Fruit fly (Drosophila melanogaster) whole organism, embryonic: ENCODE results near the gene CG31287.

ENCODE experiments used
- Aef1 ChIP-seq: fragments of 200-800 bp; sonication (Bioruptor generic); IDR thresholded peaks from 3 replicates; pipeline ENCODE4 v1.3.6; 2022; ENCODE audit warnings: missing biosample characterization, missing genetic modification characterization
- Atf3 ChIP-seq: fragments of 200-800 bp; sonication (Bioruptor generic); optimal IDR thresholded peaks from 3 replicates; lab custom pipeline; 2016; ENCODE audit warnings: missing biosample characterization, missing genetic modification characterization
- BEAF-32 ChIP-seq: fragments of 200-800 bp; sonication (Bioruptor generic); optimal IDR thresholded peaks from 3 replicates; lab custom pipeline; 2017; ENCODE audit warnings: missing biosample characterization, missing genetic modification characterization, mild to moderate bottlenecking, moderate library complexity, missing genetic modification reagents
- CG10321 ChIP-seq: fragments of 200-800 bp; sonication (Bioruptor generic); IDR thresholded peaks from 2 replicates; pipeline ENCODE4 v1.3.6; 2022; ENCODE audit warnings: missing biosample characterization, missing genetic modification characterization
- CG10431 ChIP-seq: fragments of 200-800 bp; sonication (Bioruptor generic); optimal IDR thresholded peaks from 3 replicates; lab custom pipeline; 2018; ENCODE audit warnings: missing biosample characterization, mild to moderate bottlenecking, missing genetic modification characterization
- CG11504 ChIP-seq: fragments of 200-800 bp; sonication (Bioruptor generic); optimal IDR thresholded peaks from 3 replicates; lab custom pipeline; 2019; ENCODE audit warnings: missing biosample characterization, mild to moderate bottlenecking, missing genetic modification characterization, moderate library complexity
- CG11695 ChIP-seq: fragments of 200-800 bp; sonication (Bioruptor generic); IDR thresholded peaks from 3 replicates; pipeline ENCODE4 v1.3.6; 2022; ENCODE audit warnings: missing biosample characterization, missing genetic modification characterization
- CG12219 ChIP-seq: fragments of 200-800 bp; sonication (Bioruptor generic); optimal IDR thresholded peaks from 3 replicates; lab custom pipeline; 2018; ENCODE audit warnings: missing biosample characterization, mild to moderate bottlenecking, missing genetic modification characterization
- CG12942 ChIP-seq: fragments of 200-800 bp; sonication (Bioruptor generic); optimal IDR thresholded peaks from 3 replicates; lab custom pipeline; 2016; ENCODE audit warnings: missing biosample characterization, missing genetic modification characterization
- CG14860 ChIP-seq: fragments of 200-800 bp; sonication (Bioruptor generic); IDR thresholded peaks from 3 replicates; pipeline ENCODE4 v1.3.6; 2022; ENCODE audit warnings: missing biosample characterization, missing genetic modification characterization; ENCODE audit not compliant: partially characterized antibody
- CG1603 ChIP-seq: fragments of 200-800 bp; sonication (Bioruptor generic); optimal IDR thresholded peaks from 2 replicates; lab custom pipeline; 2019; ENCODE audit warnings: missing biosample characterization, mild to moderate bottlenecking, missing genetic modification characterization, moderate library complexity
- CG1647 ChIP-seq: fragments of 200-800 bp; sonication (Bioruptor generic); optimal IDR thresholded peaks from 3 replicates; lab custom pipeline; 2016; ENCODE audit warnings: missing biosample characterization, missing genetic modification characterization
- CG18619 ChIP-seq: fragments of 200-800 bp; sonication (Bioruptor generic); optimal IDR thresholded peaks from 3 replicates; lab custom pipeline; 2017; ENCODE audit warnings: missing biosample characterization, mild to moderate bottlenecking, missing genetic modification characterization
- CG34224 ChIP-seq: fragments of 200-800 bp; sonication (Bioruptor generic); IDR thresholded peaks from 3 replicates; pipeline ENCODE4 v1.3.6; 2022; ENCODE audit warnings: missing biosample characterization, missing genetic modification characterization; ENCODE audit not compliant: partially characterized antibody
- CG4730 ChIP-seq: fragments of 200-800 bp; sonication (Bioruptor generic); IDR thresholded peaks from 2 replicates; pipeline ENCODE4 v1.3.6; 2022; ENCODE audit warnings: missing biosample characterization, missing genetic modification characterization
- CG7271 ChIP-seq: fragments of 200-800 bp; sonication (Bioruptor generic); optimal IDR thresholded peaks from 2 replicates; lab custom pipeline; 2018; ENCODE audit warnings: missing biosample characterization, mild to moderate bottlenecking, missing genetic modification characterization, moderate library complexity
- CG8290 ChIP-seq, 3 experiments: fragments of 200-800 bp; sonication (Bioruptor generic); optimal IDR thresholded peaks; 2 replicates each; lab custom pipeline; 2016 to 2019; ENCODE audit warnings: missing biosample characterization in 3 of 3, missing genetic modification characterization in 3 of 3, mild to moderate bottlenecking in 2 of 3, moderate library complexity in 1 of 3
- CG8924 ChIP-seq: fragments of 200-800 bp; optimal IDR thresholded peaks from 3 replicates; lab custom pipeline; 2019; ENCODE audit warnings: missing biosample characterization, mild to moderate bottlenecking, missing genetic modification characterization, moderate library complexity
- CG9215 ChIP-seq: fragments of 200-800 bp; sonication (Bioruptor generic); IDR thresholded peaks from 2 replicates; pipeline ENCODE4 v1.3.6; 2022; ENCODE audit warnings: missing biosample characterization, missing genetic modification characterization
- CG9609 ChIP-seq: fragments of 200-800 bp; sonication (Bioruptor generic); optimal IDR thresholded peaks from 3 replicates; lab custom pipeline; 2016; ENCODE audit warnings: missing biosample characterization, missing genetic modification characterization
- CG9932 ChIP-seq: fragments of 200-800 bp; sonication (Bioruptor generic); IDR thresholded peaks from 2 replicates; pipeline ENCODE4 v1.3.6; 2022; ENCODE audit warnings: missing biosample characterization, missing genetic modification characterization
- D ChIP-seq, 2 experiments: fragments of 200-800 bp in 1 of 2; fragments of >200 bp in 1 of 2; sonication (Bioruptor generic) in 1 of 2; optimal IDR thresholded peaks; 2 replicates in 1 of 2; 3 replicates in 1 of 2; lab custom pipeline; 2017; ENCODE audit warnings: mild to moderate bottlenecking in 1 of 2, missing biosample characterization in 1 of 2, missing genetic modification characterization in 1 of 2, missing genetic modification reagents in 1 of 2
- D19A ChIP-seq: fragments of 200-800 bp; optimal IDR thresholded peaks from 3 replicates; lab custom pipeline; 2019; ENCODE audit warnings: missing biosample characterization, mild to moderate bottlenecking, missing genetic modification characterization, moderate library complexity
- Dad ChIP-seq: fragments of 200-800 bp; sonication (Bioruptor generic); optimal IDR thresholded peaks from 3 replicates; lab custom pipeline; 2016; ENCODE audit warnings: missing biosample characterization, missing genetic modification characterization
- ERR ChIP-seq: fragments of 200-800 bp; sonication (Bioruptor generic); optimal IDR thresholded peaks from 2 replicates; lab custom pipeline; 2016; ENCODE audit warnings: missing biosample characterization, missing genetic modification characterization
- Hmx ChIP-seq: fragments of 200-800 bp; sonication (Bioruptor generic); optimal IDR thresholded peaks from 2 replicates; lab custom pipeline; 2016; ENCODE audit warnings: missing biosample characterization, missing genetic modification characterization
- Mrtf ChIP-seq: fragments of 200-800 bp; sonication (Bioruptor generic); IDR thresholded peaks from 3 replicates; pipeline ENCODE4 v1.3.6; 2022; ENCODE audit warnings: missing biosample characterization, missing genetic modification characterization
- NC2β ChIP-seq: fragments of 200-800 bp; sonication (Bioruptor generic); optimal IDR thresholded peaks from 2 replicates; lab custom pipeline; 2016; ENCODE audit warnings: missing biosample characterization, missing genetic modification characterization
- Nf-YB ChIP-seq: fragments of 200-800 bp; sonication (Bioruptor generic); optimal IDR thresholded peaks from 3 replicates; lab custom pipeline; 2019; ENCODE audit warnings: missing biosample characterization, mild to moderate bottlenecking, missing genetic modification characterization, moderate library complexity
- NfI ChIP-seq: fragments of 200-800 bp; sonication (Bioruptor generic); optimal IDR thresholded peaks from 3 replicates; lab custom pipeline; 2018; ENCODE audit warnings: missing biosample characterization, mild to moderate bottlenecking, missing genetic modification characterization, moderate library complexity
- Oaz ChIP-seq: fragments of 200-800 bp; sonication (Bioruptor generic); IDR thresholded peaks from 2 replicates; pipeline ENCODE4 v1.3.6; 2022; ENCODE audit warnings: missing biosample characterization, missing genetic modification characterization
- Trl ChIP-seq, 3 experiments: fragments of >200 bp in 2 of 3; fragments of 200-800 bp in 1 of 3; sonication (Bioruptor generic) in 1 of 3; optimal IDR thresholded peaks; 2 replicates in 1 of 3; 3 replicates in 2 of 3; lab custom pipeline; 2016 to 2017; ENCODE audit warnings: missing biosample characterization in 1 of 3, missing genetic modification characterization in 1 of 3
- ab ChIP-seq: fragments of 200-800 bp; sonication (Bioruptor generic); optimal IDR thresholded peaks from 2 replicates; lab custom pipeline; 2016; ENCODE audit warnings: missing biosample characterization, missing genetic modification characterization
- amos ChIP-seq: fragments of 200-800 bp; sonication (Bioruptor generic); IDR thresholded peaks from 2 replicates; pipeline ENCODE4 v1.3.6; 2022; ENCODE audit warnings: missing biosample characterization, missing genetic modification characterization; ENCODE audit not compliant: partially characterized antibody
- cad ChIP-seq: fragments of >200 bp; optimal IDR thresholded peaks from 2 replicates; lab custom pipeline; 2017; ENCODE audit warnings: missing biosample characterization, missing genetic modification characterization
- eyg ChIP-seq: fragments of 200-800 bp; sonication (Bioruptor generic); optimal IDR thresholded peaks from 3 replicates; lab custom pipeline; 2016; ENCODE audit warnings: missing biosample characterization, missing genetic modification characterization
- gcm2 ChIP-seq: fragments of 200-800 bp; sonication (Bioruptor generic); optimal IDR thresholded peaks from 2 replicates; lab custom pipeline; 2016; ENCODE audit warnings: missing biosample characterization, missing genetic modification characterization
- jigr1 ChIP-seq: fragments of 200-800 bp; sonication (Bioruptor generic); IDR thresholded peaks from 3 replicates; pipeline ENCODE4 v1.3.6; 2022; ENCODE audit warnings: missing biosample characterization, missing genetic modification characterization
- jumu ChIP-seq: fragments of 200-800 bp; sonication (Bioruptor generic); optimal IDR thresholded peaks from 3 replicates; lab custom pipeline; 2016; ENCODE audit warnings: missing biosample characterization, missing genetic modification characterization
- nerfin-2 ChIP-seq: fragments of 200-800 bp; sonication (Bioruptor generic); IDR thresholded peaks from 2 replicates; pipeline ENCODE4 v1.3.6; 2022; ENCODE audit warnings: missing biosample characterization, missing genetic modification characterization; ENCODE audit not compliant: partially characterized antibody
- oc ChIP-seq: fragments of 200-800 bp; sonication (Bioruptor generic); optimal IDR thresholded peaks from 2 replicates; lab custom pipeline; 2018; ENCODE audit warnings: missing biosample characterization, mild to moderate bottlenecking, missing genetic modification characterization, moderate library complexity
- org-1 ChIP-seq: fragments of 200-800 bp; sonication (Bioruptor generic); optimal IDR thresholded peaks from 2 replicates; lab custom pipeline; 2017; ENCODE audit warnings: missing biosample characterization, missing genetic modification characterization
- phol ChIP-seq: fragments of 200-800 bp; sonication (Bioruptor generic); optimal IDR thresholded peaks from 3 replicates; lab custom pipeline; 2018; ENCODE audit warnings: missing biosample characterization, mild to moderate bottlenecking, missing genetic modification characterization, moderate library complexity
- prd ChIP-seq, 3 experiments: fragments of >200 bp in 2 of 3; fragments of 200-800 bp in 1 of 3; sonication (Bioruptor generic) in 1 of 3; optimal IDR thresholded peaks in 2 of 3; IDR thresholded peaks in 1 of 3; 2 replicates in 2 of 3; 3 replicates in 1 of 3; pipeline versions ENCODE4 v1.3.6 to Lab custom; 2017 to 2022; ENCODE audit warnings: missing biosample characterization in 1 of 3, missing genetic modification characterization in 1 of 3
- psq ChIP-seq: fragments of 200-800 bp; sonication (Bioruptor generic); optimal IDR thresholded peaks from 2 replicates; lab custom pipeline; 2017; ENCODE audit warnings: missing biosample characterization, missing genetic modification characterization
- ranshi ChIP-seq: fragments of 200-800 bp; sonication (Bioruptor generic); IDR thresholded peaks from 2 replicates; pipeline ENCODE4 v1.3.6; 2022; ENCODE audit warnings: missing biosample characterization, missing genetic modification characterization
- sim ChIP-seq: fragments of 200-800 bp; sonication (Bioruptor generic); IDR thresholded peaks from 2 replicates; pipeline ENCODE4 v1.3.6; 2022; ENCODE audit warnings: missing biosample characterization, missing genetic modification characterization

The CG31287 gene

dm6 chr3R:16231385-16232307 lies 28.5 kb downstream of the CG31287 start (continued):
- TF ChIP-seq org-1 (GFP tag; lab: Kevin White, UChicago): peak; percentile 83
- TF ChIP-seq D (optimal IDR thresholded peaks at IDR 0.05; lab: Kevin White, UChicago): no peak
- peak; percentile 73 for TF ChIP-seq D (GFP tag; optimal IDR thresholded peaks at IDR 0.05; lab: Kevin White, UChicago)
- no peak for TF ChIP-seq ranshi (GFP tag; lab: Robert Waterston, UW)
- TF ChIP-seq ERR (GFP tag; lab: Kevin White, UChicago): peak; percentile 61
- TF ChIP-seq CG12219 (GFP tag; lab: Kevin White, UChicago): peak; percentile 56
- TF ChIP-seq D19A (tag; lab: Kevin White, UChicago): peak; percentile 70
- TF ChIP-seq oc (tag; lab: Kevin White, UChicago): no peak
- peak; percentile 44 for TF ChIP-seq ab (GFP tag; lab: Kevin White, UChicago)
- no peak for TF ChIP-seq BEAF-32 (GFP tag; lab: Kevin White, UChicago)
- TF ChIP-seq jigr1 (GFP tag; lab: Robert Waterston, UW): no peak
- no peak for TF ChIP-seq Oaz (GFP tag; lab: Robert Waterston, UW)
- TF ChIP-seq gcm2: peak; percentile 64
- TF ChIP-seq jumu (GFP tag; lab: Kevin White, UChicago): peak; percentile 73
- TF ChIP-seq CG10431 (GFP tag; lab: Kevin White, UChicago): peak; percentile 31
- TF ChIP-seq cad: no peak
- no peak for TF ChIP-seq prd (optimal IDR thresholded peaks at IDR 0.05; lab: Kevin White, UChicago)
- no peak for TF ChIP-seq prd (GFP tag; IDR thresholded peaks at IDR 0.05; lab: Robert Waterston, UW)
- peak; percentile 52 for TF ChIP-seq CG1603 (tag; lab: Kevin White, UChicago)
- TF ChIP-seq CG9609 (GFP tag; lab: Kevin White, UChicago): peak; percentile 71
- TF ChIP-seq CG10321: no peak
- peak; percentile 64 for TF ChIP-seq eyg (GFP tag; lab: Kevin White, UChicago)
- peak; percentile 13 to 42 for TF ChIP-seq Trl (optimal IDR thresholded peaks at IDR 0.05; lab: Kevin White, UChicago)
- TF ChIP-seq Trl (GFP tag; optimal IDR thresholded peaks at IDR 0.05; lab: Kevin White, UChicago): peak; percentile 59
- peak; percentile 82 for TF ChIP-seq CG8924 (tag; lab: Kevin White, UChicago)
- TF ChIP-seq CG9215 (GFP tag; lab: Robert Waterston, UW): no peak
- no peak for TF ChIP-seq CG11695
- no peak for TF ChIP-seq sim (GFP tag; lab: Robert Waterston, UW)
- TF ChIP-seq nerfin-2 (GFP tag; lab: Robert Waterston, UW): no peak
- TF ChIP-seq Dad (GFP tag; lab: Kevin White, UChicago): peak; percentile 9
- TF ChIP-seq CG11504 (tag; lab: Kevin White, UChicago): peak; percentile 87
- peak; percentile 59 for TF ChIP-seq CG1647 (GFP tag; lab: Kevin White, UChicago)
- no peak for TF ChIP-seq Aef1 (GFP tag; lab: Robert Waterston, UW)
- TF ChIP-seq CG9932: no peak
- TF ChIP-seq CG14860 (GFP tag; lab: Robert Waterston, UW): no peak
- TF ChIP-seq Hmx: no peak
- peak; percentile 51 for TF ChIP-seq CG12942 (GFP tag; lab: Kevin White, UChicago)
- no peak for TF ChIP-seq CG4730 (GFP tag; lab: Robert Waterston, UW)
- TF ChIP-seq Mrtf: no peak
- TF ChIP-seq Atf3 (GFP tag; lab: Kevin White, UChicago): peak; percentile 70
- peak; percentile 32 for TF ChIP-seq CG8290 (GFP tag; optimal IDR thresholded peaks at IDR 0.05; lab: Kevin White, UChicago)
- peak in 1 of 2 experiments; percentile 27 for TF ChIP-seq CG8290 (tag; optimal IDR thresholded peaks at IDR 0.05; lab: Kevin White, UChicago)
- TF ChIP-seq psq (GFP tag; lab: Kevin White, UChicago): peak; percentile 90
- TF ChIP-seq Nf-YB (GFP tag; lab: Kevin White, UChicago): peak; percentile 37
- TF ChIP-seq CG18619: peak; percentile 76
- no peak for TF ChIP-seq amos
- peak; percentile 50 for TF ChIP-seq NfI
- peak; percentile 86 for TF ChIP-seq phol (tag; lab: Kevin White, UChicago)
- TF ChIP-seq CG34224 (GFP tag; lab: Robert Waterston, UW): no peak
- TF ChIP-seq NC2β (GFP tag; lab: Kevin White, UChicago): peak; percentile 64
- no peak for TF ChIP-seq CG7271 (tag; lab: Kevin White, UChicago)
